Fruit fly (Drosophila melanogaster) whole organism, prepupa: ENCODE measurements around the gene Osi23.

ENCODE experiments used
- Blimp-1 ChIP-seq: fragments of 200-800 bp; sonication (Bioruptor generic); optimal IDR thresholded peaks from 3 replicates; lab custom pipeline; 2017; ENCODE audit warnings: missing biosample characterization, missing genetic modification characterization, mild to moderate bottlenecking, moderate library complexity, missing genetic modification reagents
- CG8119 ChIP-seq: fragments of 200-800 bp; sonication (Bioruptor generic); IDR thresholded peaks from 3 replicates; pipeline ENCODE4 v1.3.6; 2022; ENCODE audit warnings: missing biosample characterization, missing genetic modification characterization
- Gug ChIP-seq: fragments of 200-800 bp; sonication (Bioruptor generic); IDR thresholded peaks from 2 replicates; pipeline ENCODE4 v1.3.6; 2022; ENCODE audit warnings: missing biosample characterization, missing genetic modification characterization

DNA sequence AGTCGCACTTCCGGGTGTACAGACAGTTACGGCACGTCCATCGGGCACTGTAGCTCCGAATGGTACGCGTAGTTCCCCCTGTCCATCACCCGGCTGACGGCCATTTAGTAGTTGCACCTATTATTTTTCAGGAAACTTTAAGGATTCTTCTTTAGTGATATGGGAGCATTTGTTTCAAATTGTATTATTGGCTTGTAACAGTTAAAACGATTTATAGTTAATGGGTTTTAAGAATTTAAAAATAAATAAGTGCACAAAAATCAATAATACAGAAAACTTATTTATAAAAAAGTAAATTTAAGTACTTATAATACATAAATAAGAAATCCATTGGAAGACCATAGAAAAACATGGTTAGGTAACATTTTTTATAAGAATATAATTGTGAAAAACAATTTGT is 22.0 kb downstream of the Osi23 start, which contains the start of the genes CG2217 and CG42740:
- TF ChIP-seq Blimp-1 (GFP tag; lab: Kevin White, UChicago) (no peak), Gug (GFP tag; lab: Robert Waterston, UW) (no peak), CG8119 (GFP tag; lab: Robert Waterston, UW) (no peak)
